Worm (Caenorhabditis elegans) whole organism, L1 larva: ENCODE measurements around the gene nlp-76.

Source experiments
- C04F5.9 ChIP-seq: sonication (generic microtip); optimal IDR thresholded peaks from 2 replicates; lab custom pipeline; 2016; ENCODE audit warnings: missing genetic modification characterization, missing compliant biosample characterization
- Y116A8C.19 ChIP-seq: sonication (generic microtip); optimal IDR thresholded peaks from 2 replicates; lab custom pipeline; 2016; ENCODE audit warnings: missing compliant biosample characterization, missing genetic modification characterization, borderline replicate concordance
- alr-1 ChIP-seq: fragments of 200-800 bp; sonication (Bioruptor generic); optimal IDR thresholded peaks from 2 replicates; lab custom pipeline; 2018; ENCODE audit warnings: borderline replicate concordance, mild to moderate bottlenecking, missing genetic modification characterization, missing compliant biosample characterization
- blmp-1 ChIP-seq: fragments of 150-350 bp; optimal IDR thresholded peaks from 2 replicates; lab custom pipeline; 2014; ENCODE audit warnings: missing biosample characterization, missing genetic modification characterization
- ceh-63 ChIP-seq: fragments of 200-800 bp; sonication (Bioruptor generic); optimal IDR thresholded peaks from 2 replicates; lab custom pipeline; 2018; ENCODE audit warnings: mild to moderate bottlenecking, missing genetic modification characterization, missing compliant biosample characterization
- ceh-8 ChIP-seq: fragments of 200-800 bp; sonication (Bioruptor generic); optimal IDR thresholded peaks from 2 replicates; lab custom pipeline; 2018; ENCODE audit warnings: mild to moderate bottlenecking, missing genetic modification characterization, moderate library complexity, missing compliant biosample characterization
- ceh-82 ChIP-seq, 3 experiments: fragments of 150-350 bp in 1 of 3; sonication (generic microtip) in 2 of 3; optimal IDR thresholded peaks; 2 replicates each; lab custom pipeline; 2014 to 2017; ENCODE audit warnings: missing biosample characterization in 3 of 3, missing genetic modification characterization in 3 of 3
- ceh-90 ChIP-seq: sonication (generic microtip); optimal IDR thresholded peaks from 2 replicates; lab custom pipeline; 2016; ENCODE audit warnings: missing genetic modification characterization, missing compliant biosample characterization
- dsc-1 ChIP-seq: sonication (generic microtip); optimal IDR thresholded peaks from 2 replicates; lab custom pipeline; 2016; ENCODE audit warnings: mild to moderate bottlenecking, missing genetic modification characterization, missing compliant biosample characterization
- efl-3 ChIP-seq: fragments of 200-800 bp; sonication (Bioruptor generic); optimal IDR thresholded peaks from 2 replicates; lab custom pipeline; 2018; ENCODE audit warnings: mild to moderate bottlenecking, missing genetic modification characterization, missing compliant biosample characterization
- egl-13 ChIP-seq: sonication (generic microtip); optimal IDR thresholded peaks from 2 replicates; lab custom pipeline; 2016; ENCODE audit warnings: missing genotype, missing genetic modification reagents, missing genetic modification characterization, missing compliant biosample characterization
- elt-2 ChIP-seq: sonication (generic microtip); optimal IDR thresholded peaks from 2 replicates; lab custom pipeline; 2016; ENCODE audit warnings: missing genetic modification characterization, mild to moderate bottlenecking, inconsistent platforms, missing compliant biosample characterization, missing genetic modification reagents
- elt-3 ChIP-seq, 6 experiments: fragments of 150-350 bp in 1 of 6; sonication (generic microtip); optimal IDR thresholded peaks; 2 replicates each; lab custom pipeline; 2017 to 2018; ENCODE audit warnings: missing biosample characterization in 6 of 6, missing genetic modification characterization in 6 of 6, inconsistent platforms in 1 of 6
- fkh-8 ChIP-seq: sonication (generic microtip); optimal IDR thresholded peaks from 2 replicates; lab custom pipeline; 2016; ENCODE audit warnings: mild to moderate bottlenecking, missing genetic modification characterization, missing compliant biosample characterization
- grh-1 ChIP-seq: fragments of 200-800 bp; sonication (Bioruptor generic); IDR thresholded peaks from 2 replicates; pipeline ENCODE4 v1.3.6; 2022; ENCODE audit warnings: missing genetic modification reagents, missing genetic modification characterization, missing compliant biosample characterization
- hlh-17 ChIP-seq: fragments of 200-800 bp; sonication (Bioruptor generic); optimal IDR thresholded peaks from 2 replicates; lab custom pipeline; 2018; ENCODE audit warnings: missing genetic modification characterization, mild to moderate bottlenecking, missing compliant biosample characterization, moderate library complexity, borderline replicate concordance
- hpl-2 ChIP-seq: fragments of 150-350 bp; optimal IDR thresholded peaks from 2 replicates; lab custom pipeline; 2014; ENCODE audit warnings: missing biosample characterization, missing genetic modification reagents, missing genetic modification characterization
- jun-1 ChIP-seq: fragments of 150-350 bp; optimal IDR thresholded peaks from 2 replicates; lab custom pipeline; 2014; ENCODE audit warnings: missing biosample characterization, missing genetic modification reagents, missing genetic modification characterization
- lin-14 ChIP-seq: fragments of 200-800 bp; sonication (Bioruptor generic); optimal IDR thresholded peaks from 2 replicates; lab custom pipeline; 2018; ENCODE audit warnings: mild to moderate bottlenecking, missing genetic modification characterization, moderate library complexity, missing compliant biosample characterization
- lin-35 ChIP-seq, 2 experiments: fragments of 150-350 bp; optimal IDR thresholded peaks; 2 replicates each; lab custom pipeline; 2014; ENCODE audit warnings: missing biosample characterization in 2 of 2, missing genetic modification characterization in 2 of 2, missing genetic modification reagents in 2 of 2
- lsy-2 ChIP-seq, 2 experiments: fragments of 150-350 bp; optimal IDR thresholded peaks; 2 replicates each; lab custom pipeline; 2014; ENCODE audit warnings: missing biosample characterization in 2 of 2, missing genetic modification characterization in 2 of 2
- mdl-1 ChIP-seq, 2 experiments: fragments of 150-350 bp; optimal IDR thresholded peaks; 2 replicates each; lab custom pipeline; 2014 to 2017; ENCODE audit warnings: missing biosample characterization in 2 of 2, missing genetic modification characterization in 2 of 2, inconsistent platforms in 1 of 2
- nhr-12 ChIP-seq: sonication (generic microtip); optimal IDR thresholded peaks from 2 replicates; lab custom pipeline; 2017; ENCODE audit warnings: missing biosample characterization, missing genetic modification characterization
- nhr-19 ChIP-seq: fragments of 200-800 bp; sonication (Bioruptor generic); conservative IDR thresholded peaks from 2 replicates; pipeline ENCODE4 v1.3.6; 2022; ENCODE audit warnings: missing genetic modification characterization, missing compliant biosample characterization
- nhr-20 ChIP-seq: sonication (generic microtip); optimal IDR thresholded peaks from 2 replicates; lab custom pipeline; 2016; ENCODE audit warnings: mild to moderate bottlenecking, missing genetic modification characterization, missing compliant biosample characterization
- nhr-237 ChIP-seq: fragments of 150-350 bp; optimal IDR thresholded peaks from 2 replicates; lab custom pipeline; 2014; ENCODE audit warnings: missing biosample characterization, missing genetic modification characterization
- nhr-71 ChIP-seq: sonication (generic microtip); optimal IDR thresholded peaks from 2 replicates; lab custom pipeline; 2016; ENCODE audit warnings: mild to moderate bottlenecking, missing genetic modification characterization, moderate library complexity, missing compliant biosample characterization
- nhr-76 ChIP-seq: sonication (generic microtip); optimal IDR thresholded peaks from 2 replicates; lab custom pipeline; 2017; ENCODE audit warnings: missing biosample characterization, missing genetic modification characterization
- nhr-84 ChIP-seq: sonication (generic microtip); optimal IDR thresholded peaks from 2 replicates; lab custom pipeline; 2017; ENCODE audit warnings: missing biosample characterization, missing genetic modification characterization
- nhr-85 ChIP-seq: sonication (generic microtip); peaks from one replicate; lab custom pipeline; 2016; ENCODE audit warnings: missing genetic modification characterization, inconsistent platforms, missing compliant biosample characterization
- nhr-90 ChIP-seq: sonication (generic microtip); optimal IDR thresholded peaks from 2 replicates; lab custom pipeline; 2016; ENCODE audit warnings: mild to moderate bottlenecking, missing genetic modification characterization, missing compliant biosample characterization; ENCODE audit not compliant: poor library complexity
- pag-3 ChIP-seq: sonication (generic microtip); optimal IDR thresholded peaks from 2 replicates; lab custom pipeline; 2017; ENCODE audit warnings: missing genetic modification characterization, mild to moderate bottlenecking, missing compliant biosample characterization, antibody characterized with exemption, borderline replicate concordance; ENCODE audit not compliant: insufficient read depth
- pqm-1 ChIP-seq: sonication (generic microtip); optimal IDR thresholded peaks from 3 replicates; lab custom pipeline; 2017; ENCODE audit warnings: missing biosample characterization, missing genetic modification characterization
- rnt-1 ChIP-seq: sonication (generic microtip); optimal IDR thresholded peaks from 2 replicates; lab custom pipeline; 2016; ENCODE audit warnings: mild to moderate bottlenecking, missing genetic modification characterization, moderate library complexity, missing compliant biosample characterization
- skn-1 ChIP-seq: fragments of 150-350 bp; optimal IDR thresholded peaks from 2 replicates; lab custom pipeline; 2014; ENCODE audit warnings: missing biosample characterization, missing genetic modification characterization
- snu-23 ChIP-seq: sonication (generic microtip); optimal IDR thresholded peaks from 2 replicates; lab custom pipeline; 2016; ENCODE audit warnings: missing genetic modification characterization, missing compliant biosample characterization
- swsn-7 ChIP-seq: sonication (generic microtip); optimal IDR thresholded peaks from 2 replicates; lab custom pipeline; 2016; ENCODE audit warnings: missing genetic modification characterization, missing compliant biosample characterization
- tbx-2 ChIP-seq: sonication (generic microtip); optimal IDR thresholded peaks from 2 replicates; lab custom pipeline; 2016; ENCODE audit warnings: missing genetic modification characterization, missing compliant biosample characterization
- unc-130 ChIP-seq: fragments of 150-350 bp; optimal IDR thresholded peaks from 2 replicates; lab custom pipeline; 2017; ENCODE audit warnings: missing biosample characterization, missing genetic modification characterization, inconsistent platforms
- unc-62 ChIP-seq: fragments of 150-350 bp; optimal IDR thresholded peaks from 2 replicates; lab custom pipeline; 2014; ENCODE audit warnings: missing biosample characterization, missing genetic modification reagents, missing genetic modification characterization
- unc-86 ChIP-seq: sonication (generic microtip); optimal IDR thresholded peaks from 2 replicates; lab custom pipeline; 2016; ENCODE audit warnings: missing genetic modification characterization, missing compliant biosample characterization

The nlp-76 gene

DNA sequence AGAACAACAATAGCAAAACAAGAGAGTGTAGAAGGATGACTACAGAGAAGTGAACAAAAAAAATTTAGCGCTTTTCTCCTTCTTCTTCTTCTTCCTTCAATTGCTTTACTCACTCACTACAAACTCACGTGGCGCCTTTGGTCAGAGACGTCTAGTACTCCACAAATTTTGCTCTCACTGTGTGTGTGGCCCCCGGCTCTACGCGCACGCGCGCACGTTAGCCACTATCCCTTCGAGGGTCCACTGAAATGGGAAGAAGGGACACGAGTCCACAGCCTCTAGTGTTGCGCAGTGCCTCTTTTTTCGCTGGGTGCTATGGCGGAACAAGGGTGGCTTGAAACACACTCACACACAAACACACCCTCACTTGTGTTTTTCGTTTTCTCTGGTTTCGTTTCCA is 34.4 kb downstream of the nlp-76 start (continued):
- TF ChIP-seq fkh-8 (tag; lab: Kevin White, UChicago) (no peak), mdl-1 (tag; optimal IDR thresholded peaks at IDR 0.05; lab: Kevin White, UChicago) (peak in 1 of 2 experiments; percentile 50), grh-1 (GFP tag; lab: Robert Waterston, UW) (no peak), tbx-2 (tag; lab: Kevin White, UChicago) (peak; percentile 13), ceh-90 (no peak), egl-13 (no peak), C04F5.9 (tag; lab: Kevin White, UChicago) (no peak), ceh-82 (tag; optimal IDR thresholded peaks at IDR 0.05; lab: Kevin White, UChicago) (peak; percentile 27 to 37 (median 33))
- TF ChIP-seq, all 84 proteins: peak for 14

ce11 chrX:12627797-12628196 is 35.9 kb downstream of the nlp-76 start:
- TF ChIP-seq nhr-84 (no peak), nhr-19 (GFP tag; lab: Robert Waterston, UW) (peak; percentile 17; the same call in 1 of the 2 replicates), hlh-17 (GFP tag; lab: Kevin White, UChicago) (no peak), tbx-2 (tag; lab: Kevin White, UChicago) (peak; percentile 23), pqm-1 (peak; percentile 62), nhr-85 (peak; percentile 71), jun-1 (tag; lab: Kevin White, UChicago) (peak; percentile 5), snu-23 (peak; percentile 25), nhr-71 (tag; lab: Kevin White, UChicago) (peak; percentile 56), elt-3 (tag; optimal IDR thresholded peaks at IDR 0.05; lab: Kevin White, UChicago) (peak in 5 of 6 experiments; percentile 22 to 88 (median 32)), unc-130 (tag; lab: Kevin White, UChicago) (peak; percentile 9), nhr-90 (tag; lab: Kevin White, UChicago) (peak; percentile 34), lsy-2 (tag; optimal IDR thresholded peaks at IDR 0.05; lab: Kevin White, UChicago) (peak in 1 of 2 experiments; percentile 14), lin-35 (GFP tag; optimal IDR thresholded peaks at IDR 0.05; lab: Kevin White, UChicago) (peak in 1 of 2 experiments; percentile 9), skn-1 (tag; lab: Kevin White, UChicago) (no peak), blmp-1 (tag; lab: Kevin White, UChicago) (peak; percentile 70), nhr-12 (tag; lab: Kevin White, UChicago) (no peak), mdl-1 (tag; optimal IDR thresholded peaks at IDR 0.05; lab: Kevin White, UChicago) (peak in 1 of 2 experiments; percentile 19), nhr-20 (tag; lab: Kevin White, UChicago) (peak; percentile 63), unc-86 (no peak), elt-2 (peak; percentile 86), nhr-237 (no peak), lin-14 (peak; percentile 56)
- TF ChIP-seq, all 84 proteins: peak for 17

DNA sequence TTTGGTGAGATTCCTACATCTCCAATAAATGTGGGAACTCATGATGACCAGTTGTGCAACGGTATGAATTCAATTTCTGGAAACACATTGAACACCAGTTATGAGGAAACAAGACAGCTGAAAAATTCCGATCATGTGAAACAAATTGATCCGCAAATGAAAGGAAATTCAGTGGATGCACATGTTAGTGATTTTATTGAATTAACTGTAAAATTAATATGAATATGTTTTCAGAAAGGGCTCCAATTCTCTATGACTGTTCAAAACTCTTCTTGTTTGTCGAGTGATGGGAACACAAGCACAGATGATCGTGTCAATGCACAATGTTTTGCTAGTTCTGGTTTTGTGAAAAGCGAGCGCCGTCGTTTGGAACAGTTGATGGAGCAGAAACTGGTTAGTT is 43.4 kb downstream of the nlp-76 start:
- TF ChIP-seq Y116A8C.19 (tag; lab: Kevin White, UChicago) (no peak), ceh-8 (GFP tag; lab: Kevin White, UChicago) (no peak), swsn-7 (tag; lab: Kevin White, UChicago) (no peak), lsy-2 (tag; optimal IDR thresholded peaks at IDR 0.05; lab: Kevin White, UChicago) (no peak), efl-3 (GFP tag; lab: Kevin White, UChicago) (no peak), nhr-12 (tag; lab: Kevin White, UChicago) (no peak), ceh-63 (GFP tag; lab: Kevin White, UChicago) (no peak), pag-3 (tag; lab: Kevin White, UChicago) (no peak)

- TF ChIP-seq rnt-1 (no peak), nhr-76 (tag; lab: Kevin White, UChicago) (no peak), dsc-1 (tag; lab: Kevin White, UChicago) (no peak), alr-1 (tag; lab: Kevin White, UChicago) (no peak), unc-62 (GFP tag; lab: Kevin White, UChicago) (no peak), hpl-2 (no peak), nhr-84 (no peak), ceh-63 (GFP tag; lab: Kevin White, UChicago) (no peak)
- TF ChIP-seq, all 84 proteins: peak for 0
Measured at ce11 chrX:12619165-12619564, 44.5 kb downstream of the nlp-76 start, which contains the start of gene R09A8.2. Gene R09A8.2 (plus strand): TSS chrX:12619465.
